Worm (Caenorhabditis elegans) whole organism, young adult: ENCODE data around the gene E02C12.10.

Source experiments
- B0035.1 ChIP-seq: sonication (generic microtip); optimal IDR thresholded peaks from 2 replicates; lab custom pipeline; 2016; ENCODE audit warnings: missing genetic modification characterization, mild to moderate bottlenecking, missing compliant biosample characterization, missing genotype, missing genetic modification reagents
- D2030.7 ChIP-seq: fragments of 200-800 bp; sonication (Bioruptor generic); IDR thresholded peaks from 2 replicates; pipeline ENCODE4 v1.3.6; 2022; ENCODE audit warnings: missing genetic modification reagents, missing genetic modification characterization, missing compliant biosample characterization
- F49E8.2 ChIP-seq: sonication (generic microtip); optimal IDR thresholded peaks from 3 replicates; lab custom pipeline; 2017; ENCODE audit warnings: missing genetic modification characterization, mild to moderate bottlenecking, missing compliant biosample characterization, antibody characterized with exemption, moderate library complexity; ENCODE audit not compliant: insufficient read depth
- F57A8.1 ChIP-seq: fragments of 200-800 bp; sonication (Bioruptor generic); optimal IDR thresholded peaks from 2 replicates; lab custom pipeline; 2018; ENCODE audit warnings: mild to moderate bottlenecking, missing genetic modification characterization, moderate library complexity, missing compliant biosample characterization
- F57C9.4 ChIP-seq: sonication (generic microtip); optimal IDR thresholded peaks from 2 replicates; lab custom pipeline; 2017; ENCODE audit warnings: mild to moderate bottlenecking, missing genetic modification characterization, missing compliant biosample characterization
- K11D2.4 ChIP-seq: fragments of 200-800 bp; sonication (Bioruptor generic); IDR thresholded peaks from 2 replicates; pipeline ENCODE4 v1.3.6; 2022; ENCODE audit warnings: missing genetic modification reagents, missing genetic modification characterization, missing compliant biosample characterization
- T26A5.8 ChIP-seq: sonication (generic microtip); optimal IDR thresholded peaks from 2 replicates; lab custom pipeline; 2016; ENCODE audit warnings: missing genetic modification characterization, missing compliant biosample characterization
- Y79H2A.3 ChIP-seq: fragments of 200-800 bp; sonication (Bioruptor generic); conservative IDR thresholded peaks from 2 replicates; pipeline ENCODE4 v1.3.6; 2022; ENCODE audit warnings: missing genetic modification reagents, missing genetic modification characterization, missing compliant biosample characterization
- Y95B8A.8 ChIP-seq: fragments of 200-800 bp; sonication (Bioruptor generic); IDR thresholded peaks from 2 replicates; pipeline ENCODE4 v1.3.6; 2022; ENCODE audit warnings: missing genetic modification reagents, missing genetic modification characterization, missing compliant biosample characterization
- ZK185.1 ChIP-seq: sonication (generic microtip); optimal IDR thresholded peaks from 2 replicates; lab custom pipeline; 2016; ENCODE audit warnings: mild to moderate bottlenecking, missing genetic modification characterization, missing compliant biosample characterization; ENCODE audit not compliant: poor library complexity, severe bottlenecking
- ama-1 ChIP-seq, 3 experiments: fragments of 150-350 bp in 1 of 3; sonication (generic microtip) in 2 of 3; optimal IDR thresholded peaks; 2 replicates each; lab custom pipeline; 2014 to 2018; ENCODE audit warnings: missing biosample characterization in 2 of 3, missing genetic modification characterization in 2 of 3, missing genetic modification reagents in 2 of 3
- attf-3 ChIP-seq: fragments of 200-800 bp; sonication (Bioruptor generic); conservative IDR thresholded peaks from 2 replicates; pipeline ENCODE4 v1.3.6; 2022; ENCODE audit warnings: missing genetic modification reagents, missing genetic modification characterization, missing compliant biosample characterization
- bed-2 ChIP-seq: fragments of 200-800 bp; sonication (Bioruptor generic); IDR thresholded peaks from 2 replicates; pipeline ENCODE4 v1.3.6; 2022; ENCODE audit warnings: missing genetic modification reagents, missing genetic modification characterization, missing compliant biosample characterization
- ccch-3 ChIP-seq: fragments of 200-800 bp; sonication (Bioruptor generic); optimal IDR thresholded peaks from 2 replicates; lab custom pipeline; 2018; ENCODE audit warnings: mild to moderate bottlenecking, missing genetic modification characterization, missing compliant biosample characterization
- cebp-2 ChIP-seq: fragments of 200-800 bp; sonication (Bioruptor generic); IDR thresholded peaks from 2 replicates; pipeline ENCODE4 v1.3.6; 2022; ENCODE audit warnings: missing genetic modification characterization, missing compliant biosample characterization
- ceh-58 ChIP-seq: fragments of 200-800 bp; sonication (Bioruptor generic); IDR thresholded peaks from 2 replicates; pipeline ENCODE4 v1.3.6; 2022; ENCODE audit warnings: missing genetic modification characterization, missing compliant biosample characterization
- chd-7 ChIP-seq: sonication (generic microtip); optimal IDR thresholded peaks from 2 replicates; lab custom pipeline; 2016; ENCODE audit warnings: mild to moderate bottlenecking, missing genetic modification characterization, moderate library complexity, missing compliant biosample characterization
- dpff-1 ChIP-seq: sonication (generic microtip); optimal IDR thresholded peaks from 2 replicates; lab custom pipeline; 2017; ENCODE audit warnings: mild to moderate bottlenecking, missing genetic modification characterization, missing compliant biosample characterization
- dpl-1 ChIP-seq: fragments of 150-350 bp; optimal IDR thresholded peaks from 2 replicates; lab custom pipeline; 2014; ENCODE audit warnings: missing biosample characterization, missing genetic modification reagents, missing genetic modification characterization
- efl-1 ChIP-seq: fragments of 150-350 bp; optimal IDR thresholded peaks from 2 replicates; lab custom pipeline; 2014; ENCODE audit warnings: missing biosample characterization, missing genetic modification reagents, missing genetic modification characterization
- egl-18 ChIP-seq: fragments of 200-800 bp; sonication (Bioruptor generic); IDR thresholded peaks from 2 replicates; pipeline ENCODE4 v1.3.6; 2022; ENCODE audit warnings: missing genetic modification reagents, missing genetic modification characterization, missing compliant biosample characterization
- gei-17 ChIP-seq: fragments of 200-800 bp; sonication (Bioruptor generic); optimal IDR thresholded peaks from 2 replicates; lab custom pipeline; 2018; ENCODE audit warnings: mild to moderate bottlenecking, missing genetic modification characterization, missing compliant biosample characterization
- him-1 ChIP-seq: sonication (generic microtip); optimal IDR thresholded peaks from 2 replicates; lab custom pipeline; 2016; ENCODE audit warnings: missing genotype, missing genetic modification reagents, missing genetic modification characterization, missing compliant biosample characterization
- hlh-12 ChIP-seq: sonication (generic microtip); optimal IDR thresholded peaks from 2 replicates; lab custom pipeline; 2016; ENCODE audit warnings: missing genetic modification characterization, missing compliant biosample characterization
- hmg-1.2 ChIP-seq: fragments of 200-800 bp; sonication (Bioruptor generic); IDR thresholded peaks from 2 replicates; pipeline ENCODE4 v1.3.6; 2022; ENCODE audit warnings: missing genetic modification reagents, missing genetic modification characterization, missing compliant biosample characterization
- lag-1 ChIP-seq: fragments of 200-800 bp; sonication (Bioruptor generic); IDR thresholded peaks from 2 replicates; pipeline ENCODE4 v1.3.6; 2022; ENCODE audit warnings: missing genetic modification reagents, missing genetic modification characterization, missing compliant biosample characterization
- lin-26 ChIP-seq: fragments of 200-800 bp; sonication (Bioruptor generic); IDR thresholded peaks from 2 replicates; pipeline ENCODE4 v1.3.6; 2022; ENCODE audit warnings: missing genetic modification reagents, missing genetic modification characterization, missing compliant biosample characterization
- lin-35 ChIP-seq, 3 experiments: fragments of 150-350 bp in 2 of 3; sonication (generic microtip) in 1 of 3; optimal IDR thresholded peaks; 2 replicates each; lab custom pipeline; 2014 to 2018; ENCODE audit warnings: missing biosample characterization in 3 of 3, missing genetic modification characterization in 3 of 3, missing genetic modification reagents in 3 of 3
- lir-1 ChIP-seq: fragments of 200-800 bp; sonication (Bioruptor generic); conservative IDR thresholded peaks from 2 replicates; pipeline ENCODE4 v1.3.6; 2022; ENCODE audit warnings: missing genetic modification reagents, missing genetic modification characterization, missing compliant biosample characterization
- lsl-1 ChIP-seq: fragments of 200-800 bp; sonication (Bioruptor generic); optimal IDR thresholded peaks from 2 replicates; lab custom pipeline; 2018; ENCODE audit warnings: mild to moderate bottlenecking, missing genetic modification characterization, moderate library complexity, missing compliant biosample characterization
- madf-3 ChIP-seq: fragments of 200-800 bp; sonication (Bioruptor generic); IDR thresholded peaks from 2 replicates; pipeline ENCODE4 v1.3.6; 2022; ENCODE audit warnings: missing genetic modification reagents, missing genetic modification characterization, missing compliant biosample characterization
- mcd-1 ChIP-seq: fragments of 200-800 bp; sonication (Bioruptor generic); IDR thresholded peaks from 2 replicates; pipeline ENCODE4 v1.3.6; 2022; ENCODE audit warnings: missing genetic modification reagents, missing genetic modification characterization, missing compliant biosample characterization
- nfya-2 ChIP-seq: fragments of 200-800 bp; sonication (Bioruptor generic); IDR thresholded peaks from 2 replicates; pipeline ENCODE4 v1.3.6; 2022; ENCODE audit warnings: missing genetic modification reagents, missing genetic modification characterization, missing compliant biosample characterization
- nfyb-1 ChIP-seq: fragments of 200-800 bp; sonication (Bioruptor generic); IDR thresholded peaks from 2 replicates; pipeline ENCODE4 v1.3.6; 2022; ENCODE audit warnings: missing genetic modification reagents, missing genetic modification characterization, missing compliant biosample characterization
- nhr-120 ChIP-seq: fragments of 200-800 bp; sonication (Bioruptor generic); IDR thresholded peaks from 2 replicates; pipeline ENCODE4 v1.3.6; 2022; ENCODE audit warnings: missing genetic modification characterization, missing compliant biosample characterization
- nhr-80 ChIP-seq: sonication (generic microtip); optimal IDR thresholded peaks from 2 replicates; lab custom pipeline; 2016; ENCODE audit warnings: missing genetic modification characterization, missing compliant biosample characterization
- pbrm-1 ChIP-seq: fragments of 200-800 bp; sonication (Bioruptor generic); IDR thresholded peaks from 2 replicates; pipeline ENCODE4 v1.3.6; 2022; ENCODE audit warnings: missing genetic modification reagents, missing genetic modification characterization, missing compliant biosample characterization
- rcor-1 ChIP-seq: fragments of 200-800 bp; sonication (Bioruptor generic); IDR thresholded peaks from 2 replicates; pipeline ENCODE4 v1.3.6; 2022; ENCODE audit warnings: missing genetic modification reagents, missing genetic modification characterization, missing compliant biosample characterization
- rec-8 ChIP-seq, 2 experiments: sonication (generic microtip); optimal IDR thresholded peaks; 2 replicates each; lab custom pipeline; 2016; ENCODE audit warnings: mild to moderate bottlenecking in 2 of 2, missing genetic modification characterization in 2 of 2, missing genetic modification reagents in 2 of 2, missing genotype in 2 of 2, missing biosample characterization in 1 of 2, missing compliant biosample characterization in 1 of 2, moderate library complexity in 1 of 2
- sdz-38 ChIP-seq: sonication (generic microtip); optimal IDR thresholded peaks from 2 replicates; lab custom pipeline; 2016; ENCODE audit warnings: missing genotype, missing genetic modification characterization, missing compliant biosample characterization
- snpc-4 ChIP-seq, 5 experiments: fragments of 150-350 bp in 1 of 5; sonication (generic microtip) in 4 of 5; optimal IDR thresholded peaks; 2 replicates each; lab custom pipeline; 2014 to 2018; ENCODE audit warnings: missing genetic modification characterization in 5 of 5, missing biosample characterization in 3 of 5, antibody characterized with exemption in 2 of 5, mild to moderate bottlenecking in 2 of 5, missing compliant biosample characterization in 2 of 5, missing genotype in 2 of 5, moderate library complexity in 2 of 5, missing genetic modification reagents in 1 of 5
- tbx-9 ChIP-seq: sonication (generic microtip); optimal IDR thresholded peaks from 2 replicates; lab custom pipeline; 2016; ENCODE audit warnings: borderline replicate concordance, missing genetic modification characterization, inconsistent platforms, missing compliant biosample characterization
- unc-130 ChIP-seq: sonication (generic microtip); optimal IDR thresholded peaks from 2 replicates; lab custom pipeline; 2016; ENCODE audit warnings: missing genetic modification reagents, missing genetic modification characterization, missing compliant biosample characterization
- xnd-1 ChIP-seq: sonication (generic microtip); optimal IDR thresholded peaks from 2 replicates; lab custom pipeline; 2016; ENCODE audit warnings: missing genotype, missing genetic modification reagents, missing genetic modification characterization, missing compliant biosample characterization
- ztf-18 ChIP-seq: sonication (generic microtip); optimal IDR thresholded peaks from 2 replicates; lab custom pipeline; 2016; ENCODE audit warnings: missing genotype, mild to moderate bottlenecking, missing genetic modification characterization, missing compliant biosample characterization
- ztf-25 ChIP-seq: fragments of 200-800 bp; sonication (Bioruptor generic); IDR thresholded peaks from 2 replicates; pipeline ENCODE4 v1.3.6; 2022; ENCODE audit warnings: missing genetic modification reagents, missing genetic modification characterization, missing compliant biosample characterization
- ztf-6 ChIP-seq: fragments of 200-800 bp; sonication (Bioruptor generic); IDR thresholded peaks from 2 replicates; pipeline ENCODE4 v1.3.6; 2022; ENCODE audit warnings: missing genetic modification reagents, missing genetic modification characterization, missing compliant biosample characterization

The E02C12.10 gene

ce11 chrV:9384949-9385348 is 6.7 kb upstream of the E02C12.10 start:
- no peak for TF ChIP-seq pbrm-1
- TF ChIP-seq him-1 (tag; lab: Kevin White, UChicago): no peak
- no peak for TF ChIP-seq rcor-1 (GFP tag; lab: Robert Waterston, UW)
- TF ChIP-seq bed-2 (GFP tag; lab: Robert Waterston, UW): no peak
- no peak for TF ChIP-seq ZK185.1
- no peak for TF ChIP-seq ceh-58
- no peak for TF ChIP-seq F57C9.4 (tag; lab: Kevin White, UChicago)
- TF ChIP-seq Y95B8A.8 (GFP tag; lab: Robert Waterston, UW): no peak
- TF ChIP-seq nhr-80: no peak
- no peak for TF ChIP-seq ztf-6 (GFP tag; lab: Robert Waterston, UW)
- TF ChIP-seq madf-3 (GFP tag; lab: Robert Waterston, UW): no peak
- no peak for TF ChIP-seq mcd-1
- no peak for TF ChIP-seq efl-1 (GFP tag; lab: Kevin White, UChicago)
- no peak for TF ChIP-seq B0035.1 (tag; lab: Kevin White, UChicago)
- TF ChIP-seq nfya-2: no peak

ce11 chrV:9384359-9384758 is 6.2 kb upstream of the E02C12.10 start:
- TF ChIP-seq K11D2.4 (GFP tag; lab: Robert Waterston, UW) (no peak), nfyb-1 (no peak), ama-1 (optimal IDR thresholded peaks at IDR 0.05; lab: Kevin White, UChicago) (no peak), ama-1 (GFP tag; optimal IDR thresholded peaks at IDR 0.05; lab: Kevin White, UChicago) (no peak), D2030.7 (GFP tag; lab: Robert Waterston, UW) (peak; percentile 27; the same call in 1 of the 2 replicates), T26A5.8 (no peak), lsl-1 (GFP tag; lab: Kevin White, UChicago) (peak; percentile 60), gei-17 (GFP tag; lab: Kevin White, UChicago) (no peak), ztf-18 (peak; percentile 50), dpff-1 (no peak), rec-8 (tag; optimal IDR thresholded peaks at IDR 0.05; lab: Kevin White, UChicago) (no peak), nfya-2 (no peak), hmg-1.2 (GFP tag; lab: Robert Waterston, UW) (no peak), hlh-12 (no peak), snpc-4 (GFP tag; optimal IDR thresholded peaks at IDR 0.05; lab: Kevin White, UChicago) (no peak), snpc-4 (tag; optimal IDR thresholded peaks at IDR 0.05; lab: Kevin White, UChicago) (no peak), unc-130 (GFP tag; lab: Kevin White, UChicago) (no peak), nhr-120 (GFP tag; lab: Robert Waterston, UW) (no peak), Y79H2A.3 (GFP tag; lab: Robert Waterston, UW) (no peak), sdz-38 (tag; lab: Kevin White, UChicago) (no peak), egl-18 (GFP tag; lab: Robert Waterston, UW) (no peak), ceh-58 (no peak), lin-35 (GFP tag; optimal IDR thresholded peaks at IDR 0.05; lab: Kevin White, UChicago) (no peak), F57A8.1 (GFP tag; lab: Kevin White, UChicago) (no peak), chd-7 (no peak), lin-26 (GFP tag; lab: Robert Waterston, UW) (no peak), lir-1 (GFP tag; lab: Robert Waterston, UW) (no peak), dpl-1 (GFP tag; lab: Kevin White, UChicago) (peak; percentile 25), tbx-9 (no peak), cebp-2 (GFP tag; lab: Robert Waterston, UW) (no peak), F49E8.2 (tag; lab: Kevin White, UChicago) (no peak), pbrm-1 (no peak), attf-3 (no peak), ccch-3 (no peak), ztf-25 (GFP tag; lab: Robert Waterston, UW) (no peak), efl-1 (GFP tag; lab: Kevin White, UChicago) (peak; percentile 79), F57C9.4 (tag; lab: Kevin White, UChicago) (no peak), lag-1 (GFP tag; lab: Robert Waterston, UW) (no peak), xnd-1 (tag; lab: Kevin White, UChicago) (peak; percentile 55)
